Worm (Caenorhabditis elegans): ENCODE measurements around the gene C45B2.6.
A peak's percentile ranks its signal among the peaks of the same experiment; 100 is the strongest.

The C45B2.6 gene

ce11 chrX:6026732-6027528, 25.7 kb upstream of the C45B2.6 start:
- TF ChIP-seq ztf-23 (GFP tag; IDR thresholded peaks at IDR 0.05) = no peak
- TF ChIP-seq tab-1 (GFP tag; IDR thresholded peaks at IDR 0.05) = no peak
- TF ChIP-seq cog-1 (tag; optimal IDR thresholded peaks at IDR 0.05) = no peak
- TF ChIP-seq T22C8.4 (GFP tag; IDR thresholded peaks at IDR 0.05) = no peak
- no peak for TF ChIP-seq ztf-29 (GFP tag; IDR thresholded peaks at IDR 0.05)
- no peak for TF ChIP-seq klf-2 (GFP tag; conservative IDR thresholded peaks at IDR 0.05)
- TF ChIP-seq ref-1 (GFP tag; conservative IDR thresholded peaks at IDR 0.05) = no peak
- no peak for TF ChIP-seq flt-1 (GFP tag; IDR thresholded peaks at IDR 0.05)
- no peak for TF ChIP-seq med-1 (GFP tag; optimal IDR thresholded peaks at IDR 0.05; ENCODE audit: insufficient read depth)

- TF ChIP-seq med-1 (GFP tag; optimal IDR thresholded peaks at IDR 0.05; ENCODE audit: insufficient read depth) (no peak), ztf-23 (GFP tag; IDR thresholded peaks at IDR 0.05) (no peak), flt-1 (GFP tag; IDR thresholded peaks at IDR 0.05) (no peak), tab-1 (GFP tag; IDR thresholded peaks at IDR 0.05) (no peak), ref-1 (GFP tag; conservative IDR thresholded peaks at IDR 0.05) (no peak), ztf-29 (GFP tag; IDR thresholded peaks at IDR 0.05) (no peak), T22C8.4 (GFP tag; IDR thresholded peaks at IDR 0.05) (no peak), klf-2 (GFP tag; conservative IDR thresholded peaks at IDR 0.05) (no peak), cog-1 (tag; optimal IDR thresholded peaks at IDR 0.05) (no peak)
Measured at ce11 chrX:6029075-6029474, 23.6 kb upstream of the C45B2.6 start.

- TF ChIP-seq ztf-29 (GFP tag; IDR thresholded peaks at IDR 0.05) = no peak
- TF ChIP-seq klf-2 (GFP tag; conservative IDR thresholded peaks at IDR 0.05) = no peak
- no peak for TF ChIP-seq T22C8.4 (GFP tag; IDR thresholded peaks at IDR 0.05)
- TF ChIP-seq flt-1 (GFP tag; IDR thresholded peaks at IDR 0.05) = no peak
Measured at ce11 chrX:6031169-6031568, 21.5 kb upstream of the C45B2.6 start, which contains the start of gene ipp-5. ipp-5 (plus strand) TSS chrX:6031469.

ce11 chrX:6039544-6039943, 13.1 kb upstream of the C45B2.6 start, which contains the start of gene hsp-25:
hsp-25 (minus strand) TSS chrX:6039644.
- TF ChIP-seq flt-1 (GFP tag; IDR thresholded peaks at IDR 0.05) (no peak), klf-2 (GFP tag; conservative IDR thresholded peaks at IDR 0.05) (no peak), ztf-29 (GFP tag; IDR thresholded peaks at IDR 0.05) (no peak), ref-1 (GFP tag; conservative IDR thresholded peaks at IDR 0.05) (no peak), ztf-23 (GFP tag; IDR thresholded peaks at IDR 0.05) (no peak), tab-1 (GFP tag; IDR thresholded peaks at IDR 0.05) (no peak), med-1 (GFP tag; optimal IDR thresholded peaks at IDR 0.05; ENCODE audit: insufficient read depth) (no peak), T22C8.4 (GFP tag; IDR thresholded peaks at IDR 0.05) (no peak), cog-1 (tag; optimal IDR thresholded peaks at IDR 0.05) (no peak)

ce11 chrX:6040435-6041093, 12.1 kb upstream of the C45B2.6 start:
- TF ChIP-seq flt-1 (GFP tag; IDR thresholded peaks at IDR 0.05) (no peak), ztf-29 (GFP tag; IDR thresholded peaks at IDR 0.05) (no peak), cog-1 (tag; optimal IDR thresholded peaks at IDR 0.05) (no peak), med-1 (GFP tag; optimal IDR thresholded peaks at IDR 0.05; ENCODE audit: insufficient read depth) (no peak), tab-1 (GFP tag; IDR thresholded peaks at IDR 0.05) (no peak), T22C8.4 (GFP tag; IDR thresholded peaks at IDR 0.05) (no peak), ztf-23 (GFP tag; IDR thresholded peaks at IDR 0.05) (no peak), klf-2 (GFP tag; conservative IDR thresholded peaks at IDR 0.05) (no peak), ref-1 (GFP tag; conservative IDR thresholded peaks at IDR 0.05) (no peak)

ce11 chrX:6041094-6041441, 11.6 kb upstream of the C45B2.6 start:
- no peak for TF ChIP-seq T22C8.4 (GFP tag; IDR thresholded peaks at IDR 0.05)
- TF ChIP-seq cog-1 (tag; optimal IDR thresholded peaks at IDR 0.05) = no peak
- TF ChIP-seq ztf-29 (GFP tag; IDR thresholded peaks at IDR 0.05) = no peak
- TF ChIP-seq tab-1 (GFP tag; IDR thresholded peaks at IDR 0.05) = no peak
- TF ChIP-seq klf-2 (GFP tag; conservative IDR thresholded peaks at IDR 0.05) = no peak
- no peak for TF ChIP-seq ref-1 (GFP tag; conservative IDR thresholded peaks at IDR 0.05)
- no peak for TF ChIP-seq flt-1 (GFP tag; IDR thresholded peaks at IDR 0.05)
- no peak for TF ChIP-seq ztf-23 (GFP tag; IDR thresholded peaks at IDR 0.05)
- TF ChIP-seq med-1 (GFP tag; optimal IDR thresholded peaks at IDR 0.05; ENCODE audit: insufficient read depth) = no peak

ce11 chrX:6041995-6042481, 10.6 kb upstream of the C45B2.6 start:
- TF ChIP-seq ref-1 (GFP tag; conservative IDR thresholded peaks at IDR 0.05) (no peak), flt-1 (GFP tag; IDR thresholded peaks at IDR 0.05) (no peak), tab-1 (GFP tag; IDR thresholded peaks at IDR 0.05) (0 out of 2 replicates have a peak, but pooled peaks have one; percentile 29)

ce11 chrX:6043283-6043682, 9.4 kb upstream of the C45B2.6 start:
- TF ChIP-seq T22C8.4 (GFP tag; IDR thresholded peaks at IDR 0.05) = no peak
- no peak for TF ChIP-seq med-1 (GFP tag; optimal IDR thresholded peaks at IDR 0.05; ENCODE audit: insufficient read depth)
- TF ChIP-seq ztf-23 (GFP tag; IDR thresholded peaks at IDR 0.05) = no peak
- no peak for TF ChIP-seq ref-1 (GFP tag; conservative IDR thresholded peaks at IDR 0.05)
- TF ChIP-seq flt-1 (GFP tag; IDR thresholded peaks at IDR 0.05) = no peak
- no peak for TF ChIP-seq tab-1 (GFP tag; IDR thresholded peaks at IDR 0.05)
- no peak for TF ChIP-seq cog-1 (tag; optimal IDR thresholded peaks at IDR 0.05)
- no peak for TF ChIP-seq ztf-29 (GFP tag; IDR thresholded peaks at IDR 0.05)
- no peak for TF ChIP-seq klf-2 (GFP tag; conservative IDR thresholded peaks at IDR 0.05)

ce11 chrX:6048508-6048907, 4.2 kb upstream of the C45B2.6 start, which contains the start of gene pak-1:
pak-1 (minus strand) TSS chrX:6048608.
- TF ChIP-seq klf-2 (GFP tag; conservative IDR thresholded peaks at IDR 0.05) = no peak
- TF ChIP-seq ztf-29 (GFP tag; IDR thresholded peaks at IDR 0.05) = no peak
- TF ChIP-seq T22C8.4 (GFP tag; IDR thresholded peaks at IDR 0.05) = no peak
- TF ChIP-seq ztf-23 (GFP tag; IDR thresholded peaks at IDR 0.05) = no peak
- TF ChIP-seq cog-1 (tag; optimal IDR thresholded peaks at IDR 0.05) = no peak

All from whole organism, midembryonic.